Fruit fly (Drosophila melanogaster) Kc167 (cell line): ENCODE measurements around the gene Pex3.

Source experiments
- Sin3A ChIP-seq: fragments of >200 bp; optimal IDR thresholded peaks from 2 replicates; lab custom pipeline; 2018; ENCODE audit warnings: missing external identifiers
- h ChIP-seq: fragments of >200 bp; optimal IDR thresholded peaks from 3 replicates; lab custom pipeline; 2018; ENCODE audit warnings: missing external identifiers
- insv ChIP-seq: fragments of >200 bp; optimal IDR thresholded peaks from 3 replicates; lab custom pipeline; 2018; ENCODE audit warnings: missing external identifiers
- psq ChIP-seq: fragments of >200 bp; optimal IDR thresholded peaks from 2 replicates; lab custom pipeline; 2017; ENCODE audit warnings: missing external identifiers
- ttk ChIP-seq: sonication (Bioruptor generic); optimal IDR thresholded peaks from 2 replicates; lab custom pipeline; 2017; ENCODE audit warnings: missing external identifiers

DNA sequence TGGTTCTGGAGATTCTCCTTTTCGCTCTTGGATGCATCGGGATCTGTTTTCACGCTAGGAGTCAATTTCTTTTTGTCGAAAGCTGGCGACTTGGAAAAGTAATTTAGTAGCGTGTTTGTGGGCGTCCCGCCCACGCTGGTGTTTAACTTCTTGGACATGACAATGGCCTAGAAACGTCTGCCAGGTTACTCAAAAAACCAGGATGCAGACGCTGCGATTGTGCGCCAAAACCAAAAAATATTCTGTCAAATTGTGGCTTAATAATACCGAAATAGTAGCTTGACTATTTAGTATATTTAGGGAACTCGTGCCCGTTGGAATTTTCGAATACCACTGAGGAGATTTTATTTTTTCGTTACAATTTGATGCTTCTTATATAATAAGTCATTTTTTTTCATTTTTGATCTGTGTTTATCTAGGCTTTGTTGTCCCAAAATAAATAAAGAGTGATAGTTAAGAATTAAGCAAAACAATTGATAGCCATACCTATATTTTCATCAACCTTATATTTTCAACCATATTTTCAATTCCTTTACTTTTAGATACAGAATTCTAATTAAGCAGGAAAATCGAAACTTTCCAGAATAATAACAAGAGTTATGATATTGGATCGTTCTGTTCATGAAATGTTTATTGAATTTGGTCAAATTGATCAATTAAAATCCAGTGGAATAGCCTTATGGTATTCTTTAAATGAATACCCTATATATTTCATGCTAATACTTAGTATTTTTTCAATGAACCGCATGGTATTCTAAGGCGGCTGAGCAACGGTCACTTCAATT lies 14.4 kb downstream of the Pex3 start, which contains the start of the genes Msh6 and Prp31:
- TF ChIP-seq psq (lab: Kevin White, UChicago) (no peak), h (lab: Kevin White, UChicago) (no peak), Sin3A (no peak), insv (lab: Kevin White, UChicago) (no peak), ttk (lab: Kevin White, UChicago) (no peak)
